Fruit fly (Drosophila melanogaster) whole organism, embryonic: ENCODE data around the gene prt.

Experiments
- Asciz ChIP-seq: fragments of 200-800 bp; sonication (Bioruptor generic); optimal IDR thresholded peaks from 2 replicates; lab custom pipeline; 2017; ENCODE audit warnings: missing biosample characterization, mild to moderate bottlenecking, missing genetic modification characterization, missing genetic modification reagents
- B-H1 ChIP-seq: fragments of 200-800 bp; sonication (Bioruptor generic); IDR thresholded peaks from 3 replicates; pipeline ENCODE4 v1.3.6; 2022; ENCODE audit warnings: missing biosample characterization, missing genetic modification characterization
- CG10321 ChIP-seq: fragments of 200-800 bp; sonication (Bioruptor generic); IDR thresholded peaks from 2 replicates; pipeline ENCODE4 v1.3.6; 2022; ENCODE audit warnings: missing biosample characterization, missing genetic modification characterization
- CG10979 ChIP-seq: fragments of 200-800 bp; sonication (Bioruptor generic); optimal IDR thresholded peaks from 2 replicates; lab custom pipeline; 2018; ENCODE audit warnings: missing biosample characterization, mild to moderate bottlenecking, missing genetic modification characterization, moderate library complexity
- CG12104 ChIP-seq: fragments of 200-800 bp; sonication (Bioruptor generic); optimal IDR thresholded peaks from 3 replicates; lab custom pipeline; 2016; ENCODE audit warnings: missing biosample characterization, missing genetic modification characterization
- CG12769 ChIP-seq: fragments of 200-800 bp; sonication (Bioruptor generic); optimal IDR thresholded peaks from 2 replicates; lab custom pipeline; 2019; ENCODE audit warnings: missing biosample characterization, mild to moderate bottlenecking, missing genetic modification characterization, moderate library complexity
- CG12942 ChIP-seq: fragments of 200-800 bp; sonication (Bioruptor generic); optimal IDR thresholded peaks from 3 replicates; lab custom pipeline; 2016; ENCODE audit warnings: missing biosample characterization, missing genetic modification characterization
- CG13296 ChIP-seq: fragments of 200-800 bp; sonication (Bioruptor generic); optimal IDR thresholded peaks from 3 replicates; lab custom pipeline; 2018; ENCODE audit warnings: missing biosample characterization, mild to moderate bottlenecking, missing genetic modification characterization
- CG14050 ChIP-seq: fragments of 200-800 bp; sonication (Bioruptor generic); IDR thresholded peaks from 3 replicates; pipeline ENCODE4 v1.3.6; 2022; ENCODE audit warnings: missing biosample characterization, missing genetic modification characterization
- CG15514 ChIP-seq: fragments of 200-800 bp; sonication (Bioruptor generic); optimal IDR thresholded peaks from 3 replicates; lab custom pipeline; 2017; ENCODE audit warnings: missing biosample characterization, missing genetic modification characterization, mild to moderate bottlenecking, moderate library complexity, missing genetic modification reagents
- CG1647 ChIP-seq: fragments of 200-800 bp; sonication (Bioruptor generic); optimal IDR thresholded peaks from 3 replicates; lab custom pipeline; 2016; ENCODE audit warnings: missing biosample characterization, missing genetic modification characterization
- CG17359 ChIP-seq: fragments of 200-800 bp; sonication (Bioruptor generic); optimal IDR thresholded peaks from 3 replicates; lab custom pipeline; 2018; ENCODE audit warnings: missing biosample characterization, mild to moderate bottlenecking, missing genetic modification characterization, moderate library complexity
- CG17385 ChIP-seq: fragments of 200-800 bp; sonication (Bioruptor generic); optimal IDR thresholded peaks from 3 replicates; lab custom pipeline; 2018; ENCODE audit warnings: missing biosample characterization, mild to moderate bottlenecking, missing genetic modification characterization
- CG2202 ChIP-seq: fragments of 200-800 bp; sonication (Bioruptor generic); optimal IDR thresholded peaks from 2 replicates; lab custom pipeline; 2018; ENCODE audit warnings: missing biosample characterization, mild to moderate bottlenecking, missing genetic modification characterization
- CG2678 ChIP-seq: fragments of 200-800 bp; sonication (Bioruptor generic); optimal IDR thresholded peaks from 3 replicates; lab custom pipeline; 2019; ENCODE audit warnings: missing biosample characterization, mild to moderate bottlenecking, missing genetic modification characterization, moderate library complexity
- CG33213 ChIP-seq: fragments of 200-800 bp; sonication (Bioruptor generic); optimal IDR thresholded peaks from 3 replicates; lab custom pipeline; 2016; ENCODE audit warnings: missing biosample characterization, missing genetic modification characterization
- CG34422 ChIP-seq: fragments of 200-800 bp; sonication (Bioruptor generic); IDR thresholded peaks from 3 replicates; pipeline ENCODE4 v1.3.6; 2022; ENCODE audit warnings: missing biosample characterization, missing genetic modification characterization
- CG4424 ChIP-seq: fragments of 200-800 bp; sonication (Bioruptor generic); optimal IDR thresholded peaks from 3 replicates; lab custom pipeline; 2016; ENCODE audit warnings: missing biosample characterization, missing genetic modification characterization
- CG5953 ChIP-seq: fragments of 200-800 bp; sonication (Bioruptor generic); IDR thresholded peaks from 2 replicates; pipeline ENCODE4 v1.3.6; 2022; ENCODE audit warnings: missing biosample characterization, missing genetic modification characterization
- CG6254 ChIP-seq: fragments of 200-800 bp; sonication (Bioruptor generic); optimal IDR thresholded peaks from 3 replicates; lab custom pipeline; 2017; ENCODE audit warnings: mild to moderate bottlenecking, missing biosample characterization, missing genetic modification reagents, missing genetic modification characterization
- CG7556 ChIP-seq: fragments of 200-800 bp; sonication (Bioruptor generic); optimal IDR thresholded peaks from 2 replicates; lab custom pipeline; 2017; ENCODE audit warnings: missing biosample characterization, mild to moderate bottlenecking, missing genetic modification characterization
- CG7928 ChIP-seq: fragments of 200-800 bp; sonication (Bioruptor generic); optimal IDR thresholded peaks from 2 replicates; lab custom pipeline; 2017; ENCODE audit warnings: missing biosample characterization, mild to moderate bottlenecking, missing genetic modification characterization
- Chrac-16 ChIP-seq: fragments of 200-800 bp; sonication (Bioruptor generic); optimal IDR thresholded peaks from 3 replicates; lab custom pipeline; 2016; ENCODE audit warnings: missing biosample characterization, missing genetic modification characterization
- Dbx ChIP-seq: fragments of 200-800 bp; sonication (Bioruptor generic); IDR thresholded peaks from 3 replicates; pipeline ENCODE4 v1.3.6; 2022; ENCODE audit warnings: missing biosample characterization, missing genetic modification characterization
- E2f2 ChIP-seq: fragments of 200-800 bp; sonication (Bioruptor generic); IDR thresholded peaks from 2 replicates; pipeline ENCODE4 v1.3.6; 2022; ENCODE audit warnings: missing biosample characterization, missing genetic modification characterization
- Ets65A ChIP-seq: fragments of 200-800 bp; sonication (Bioruptor generic); peaks from one replicate; lab custom pipeline; 2016; ENCODE audit warnings: missing biosample characterization, missing genetic modification characterization
- Fer1 ChIP-seq: fragments of 200-800 bp; sonication (Bioruptor generic); optimal IDR thresholded peaks from 2 replicates; lab custom pipeline; 2017; ENCODE audit warnings: missing biosample characterization, mild to moderate bottlenecking, missing genetic modification characterization
- Fer3 ChIP-seq: fragments of 200-800 bp; sonication (Bioruptor generic); optimal IDR thresholded peaks from 2 replicates; lab custom pipeline; 2018; ENCODE audit warnings: missing biosample characterization, mild to moderate bottlenecking, missing genetic modification characterization, moderate library complexity
- HLH3B ChIP-seq: fragments of 200-800 bp; sonication (Bioruptor generic); IDR thresholded peaks from 2 replicates; pipeline ENCODE4 v1.3.6; 2022; ENCODE audit warnings: missing biosample characterization, missing genetic modification characterization
- HmgZ ChIP-seq: fragments of 200-800 bp; sonication (Bioruptor generic); optimal IDR thresholded peaks from 2 replicates; lab custom pipeline; 2018; ENCODE audit warnings: missing biosample characterization, mild to moderate bottlenecking, missing genetic modification characterization
- Kr ChIP-seq: fragments of 200-800 bp; sonication (Bioruptor generic); optimal IDR thresholded peaks from 2 replicates; lab custom pipeline; 2017; ENCODE audit warnings: missing biosample characterization, mild to moderate bottlenecking, missing genetic modification characterization
- Lhr ChIP-seq: fragments of 200-800 bp; sonication (Bioruptor generic); optimal IDR thresholded peaks from 3 replicates; lab custom pipeline; 2017; ENCODE audit warnings: mild to moderate bottlenecking, missing biosample characterization, missing genetic modification reagents, missing genetic modification characterization
- MESR4 ChIP-seq: fragments of 200-800 bp; sonication (Bioruptor generic); optimal IDR thresholded peaks from 2 replicates; lab custom pipeline; 2018; ENCODE audit warnings: missing biosample characterization, mild to moderate bottlenecking, missing genetic modification characterization, moderate library complexity
- Mes4 ChIP-seq: fragments of 200-800 bp; sonication (Bioruptor generic); optimal IDR thresholded peaks from 2 replicates; lab custom pipeline; 2016; ENCODE audit warnings: missing biosample characterization, missing genetic modification characterization
- NK7.1 ChIP-seq: fragments of 200-800 bp; sonication (Bioruptor generic); optimal IDR thresholded peaks from 3 replicates; lab custom pipeline; 2016; ENCODE audit warnings: missing biosample characterization, missing genetic modification characterization
- Oaz ChIP-seq: fragments of 200-800 bp; sonication (Bioruptor generic); IDR thresholded peaks from 2 replicates; pipeline ENCODE4 v1.3.6; 2022; ENCODE audit warnings: missing biosample characterization, missing genetic modification characterization
- Sox102F ChIP-seq: fragments of 200-800 bp; sonication (Bioruptor generic); optimal IDR thresholded peaks from 2 replicates; lab custom pipeline; 2018; ENCODE audit warnings: missing biosample characterization, mild to moderate bottlenecking, missing genetic modification characterization, moderate library complexity
- Taf1 ChIP-seq: fragments of 200-800 bp; sonication (Bioruptor generic); IDR thresholded peaks from 2 replicates; pipeline ENCODE4 v1.3.6; 2022; ENCODE audit warnings: missing biosample characterization, missing genetic modification characterization
- Vsx1 ChIP-seq: fragments of 200-800 bp; sonication (Bioruptor generic); optimal IDR thresholded peaks from 2 replicates; lab custom pipeline; 2017; ENCODE audit warnings: missing biosample characterization, mild to moderate bottlenecking, missing genetic modification characterization, missing genetic modification reagents
- bab2 ChIP-seq: fragments of 200-800 bp; sonication (Bioruptor generic); optimal IDR thresholded peaks from 2 replicates; lab custom pipeline; 2016; ENCODE audit warnings: missing biosample characterization, missing genetic modification characterization
- ems ChIP-seq: fragments of 200-800 bp; sonication (Bioruptor generic); optimal IDR thresholded peaks from 3 replicates; lab custom pipeline; 2016; ENCODE audit warnings: missing biosample characterization, missing genetic modification characterization
- fu2 ChIP-seq: fragments of 200-800 bp; sonication (Bioruptor generic); optimal IDR thresholded peaks from 2 replicates; lab custom pipeline; 2016; ENCODE audit warnings: missing biosample characterization, missing genetic modification characterization
- gce ChIP-seq: fragments of 200-800 bp; sonication (Bioruptor generic); IDR thresholded peaks from 3 replicates; pipeline ENCODE4 v1.3.6; 2022; ENCODE audit warnings: missing biosample characterization, missing genetic modification characterization
- gem ChIP-seq: fragments of 200-800 bp; sonication (Bioruptor generic); optimal IDR thresholded peaks from 2 replicates; lab custom pipeline; 2019; ENCODE audit warnings: missing biosample characterization, mild to moderate bottlenecking, missing genetic modification characterization, moderate library complexity
- h ChIP-seq: fragments of >200 bp; optimal IDR thresholded peaks from 2 replicates; lab custom pipeline; 2017
- schlank ChIP-seq: fragments of 200-800 bp; sonication (Bioruptor generic); optimal IDR thresholded peaks from 2 replicates; lab custom pipeline; 2018; ENCODE audit warnings: missing biosample characterization, mild to moderate bottlenecking, missing genetic modification characterization
- sens-2 ChIP-seq: fragments of 200-800 bp; sonication (Bioruptor generic); IDR thresholded peaks from 2 replicates; pipeline ENCODE4 v1.3.6; 2022; ENCODE audit warnings: missing biosample characterization, missing genetic modification characterization
- seq ChIP-seq: fragments of 200-800 bp; sonication (Bioruptor generic); IDR thresholded peaks from 2 replicates; pipeline ENCODE4 v1.3.6; 2022; ENCODE audit warnings: missing biosample characterization, missing genetic modification characterization
- shn ChIP-seq: fragments of 200-800 bp; sonication (Bioruptor generic); optimal IDR thresholded peaks from 3 replicates; lab custom pipeline; 2016; ENCODE audit warnings: missing biosample characterization, missing genetic modification characterization
- z ChIP-seq: fragments of 200-800 bp; sonication (Bioruptor generic); IDR thresholded peaks from 3 replicates; pipeline ENCODE4 v1.3.6; 2022; ENCODE audit warnings: missing biosample characterization, missing genetic modification characterization
- zfh1 ChIP-seq: fragments of 200-800 bp; sonication (Bioruptor generic); IDR thresholded peaks from 3 replicates; pipeline ENCODE4 v1.3.6; 2022; ENCODE audit warnings: missing biosample characterization, missing genetic modification characterization

prt gene

dm6 chr3R:23652525-23653108 is 46.2 kb downstream of the prt start (continued):
- TF ChIP-seq z (no peak), CG2202 (no peak), Chrac-16 (GFP tag; lab: Kevin White, UChicago) (no peak), HmgZ (tag; lab: Kevin White, UChicago) (peak; percentile 73), CG14050 (peak; percentile 33; the same call in 2 of the 3 replicates), HLH3B (no peak; the same call in 1 of the 2 replicates), Fer1 (GFP tag; lab: Kevin White, UChicago) (peak; percentile 84), gce (GFP tag; lab: Robert Waterston, UW) (peak; percentile 24; the same call in 1 of the 3 replicates), Lhr (GFP tag; lab: Kevin White, UChicago) (no peak), CG1647 (GFP tag; lab: Kevin White, UChicago) (peak; percentile 9), CG5953 (no peak), B-H1 (GFP tag; lab: Robert Waterston, UW) (peak; percentile 20; the same call in 1 of the 3 replicates), CG17359 (tag; lab: Kevin White, UChicago) (peak; percentile 25), gem (tag; lab: Kevin White, UChicago) (peak; percentile 63), CG17385 (GFP tag; lab: Kevin White, UChicago) (peak; percentile 41), Sox102F (GFP tag; lab: Kevin White, UChicago) (peak; percentile 14), CG10321 (peak; percentile 70), CG10979 (tag; lab: Kevin White, UChicago) (no peak), CG6254 (GFP tag; lab: Kevin White, UChicago) (no peak), CG2678 (tag; lab: Kevin White, UChicago) (peak; percentile 79), CG13296 (GFP tag; lab: Kevin White, UChicago) (peak; percentile 84), h (lab: Kevin White, UChicago) (no peak), ems (GFP tag; lab: Kevin White, UChicago) (peak; percentile 37), CG33213 (GFP tag; lab: Kevin White, UChicago) (peak; percentile 60), E2f2 (peak; percentile 39), CG34422 (peak; percentile 53; the same call in 1 of the 3 replicates), zfh1 (GFP tag; lab: Robert Waterston, UW) (0 out of 3 replicates have a peak, but pooled peaks have one; percentile 27), CG7556 (peak; percentile 54), Oaz (GFP tag; lab: Robert Waterston, UW) (0 out of 2 replicates have a peak, but pooled peaks have one; percentile 10), Asciz (GFP tag; lab: Kevin White, UChicago) (peak; percentile 21), CG12942 (GFP tag; lab: Kevin White, UChicago) (peak; percentile 51), CG12104 (GFP tag; lab: Kevin White, UChicago) (no peak), Ets65A (peak; percentile 66), seq (GFP tag; lab: Robert Waterston, UW) (peak; percentile 84), CG15514 (peak; percentile 83), NK7.1 (GFP tag; lab: Kevin White, UChicago) (peak; percentile 23), schlank (tag; lab: Kevin White, UChicago) (peak; percentile 83), CG4424 (GFP tag; lab: Kevin White, UChicago) (peak; percentile 1), Kr (GFP tag; lab: Kevin White, UChicago) (no peak), shn (peak; percentile 11), Vsx1 (GFP tag; lab: Kevin White, UChicago) (peak; percentile 82), CG12769 (tag; lab: Kevin White, UChicago) (peak; percentile 90), bab2 (peak; percentile 55), CG7928 (GFP tag; lab: Kevin White, UChicago) (peak; percentile 68), Fer3 (peak; percentile 75), Mes4 (GFP tag; lab: Kevin White, UChicago) (peak; percentile 2), MESR4 (no peak), fu2 (GFP tag; lab: Kevin White, UChicago) (peak; percentile 53), sens-2 (GFP tag; lab: Robert Waterston, UW) (0 out of 2 replicates have a peak, but pooled peaks have one; percentile 16), Taf1 (GFP tag; lab: Robert Waterston, UW) (peak; percentile 14; the same call in 1 of the 2 replicates), Dbx (GFP tag; lab: Robert Waterston, UW) (peak; percentile 86)
